Fruit fly (Drosophila melanogaster) Kc167 (cell line): ENCODE data around the gene Keap1.

ENCODE experiments used
- Myc ChIP-seq: fragments of >200 bp; optimal IDR thresholded peaks from 2 replicates; lab custom pipeline; 2017; ENCODE audit warnings: missing external identifiers
- Sin3A ChIP-seq: fragments of >200 bp; optimal IDR thresholded peaks from 2 replicates; lab custom pipeline; 2018; ENCODE audit warnings: missing external identifiers
- h ChIP-seq: fragments of >200 bp; optimal IDR thresholded peaks from 3 replicates; lab custom pipeline; 2018; ENCODE audit warnings: missing external identifiers
- insv ChIP-seq: fragments of >200 bp; optimal IDR thresholded peaks from 3 replicates; lab custom pipeline; 2018; ENCODE audit warnings: missing external identifiers
- psq ChIP-seq: fragments of >200 bp; optimal IDR thresholded peaks from 2 replicates; lab custom pipeline; 2017; ENCODE audit warnings: missing external identifiers
- ttk ChIP-seq: sonication (Bioruptor generic); optimal IDR thresholded peaks from 2 replicates; lab custom pipeline; 2017; ENCODE audit warnings: missing external identifiers

- no peak for TF ChIP-seq h
- TF ChIP-seq insv: no peak
- TF ChIP-seq ttk (lab: Kevin White, UChicago): no peak
- TF ChIP-seq psq: no peak
- no peak for TF ChIP-seq Sin3A
- no peak for TF ChIP-seq Myc (lab: Kevin White, UChicago)
Measured at dm6 chr3R:17115668-17116067, 35.9 kb upstream of the Keap1 start.
